Worm (Caenorhabditis elegans): Measurements from ENCODE around the gene lact-8.

DNA sequence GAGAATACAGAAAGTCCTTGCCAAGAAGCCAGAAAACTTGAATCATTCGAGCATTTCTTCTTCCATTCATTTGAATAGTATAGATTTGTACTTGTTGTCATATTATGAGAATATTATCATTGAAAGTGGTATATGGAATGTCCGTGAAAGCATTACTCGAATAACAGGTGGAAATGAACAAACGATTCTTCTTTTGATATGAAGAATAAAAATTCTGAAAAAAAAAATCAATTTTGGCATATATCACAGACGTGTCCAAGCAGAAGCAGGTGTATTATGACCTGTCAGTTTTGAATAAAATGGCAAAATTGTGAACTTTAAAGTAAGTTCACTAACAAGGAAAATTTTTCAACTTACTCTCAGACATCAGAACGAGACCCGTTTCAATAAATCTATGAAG, 36.4 kb downstream of the lact-8 start, which contains the start of gene srh-75:
- no peak for TF ChIP-seq nhr-43 (tag; optimal IDR thresholded peaks at IDR 0.05; ENCODE audit: poor library complexity, severe bottlenecking)
- TF ChIP-seq unc-39 (tag; optimal IDR thresholded peaks at IDR 0.05), result no peak
- no peak for TF ChIP-seq nhr-28 (tag; optimal IDR thresholded peaks at IDR 0.05)
- TF ChIP-seq zag-1 (tag; optimal IDR thresholded peaks at IDR 0.05), result no peak
- no peak for TF ChIP-seq lin-15B (tag; optimal IDR thresholded peaks at IDR 0.05)
- no peak for TF ChIP-seq nhr-237 (tag; optimal IDR thresholded peaks at IDR 0.05)
- no peak for TF ChIP-seq ama-1 (optimal IDR thresholded peaks at IDR 0.05)
- TF ChIP-seq nhr-77 (tag; optimal IDR thresholded peaks at IDR 0.05), result no peak
- TF ChIP-seq tbx-2 (tag; optimal IDR thresholded peaks at IDR 0.05), result no peak
- TF ChIP-seq snpc-4 (tag; optimal IDR thresholded peaks at IDR 0.05), result no peak

All from whole organism, L3 larva.